Worm (Caenorhabditis elegans): ENCODE measurements around the gene str-14.

ce11 chrV:16410521-16410920 is 44.4 kb downstream of the str-14 start, which contains the start of gene srh-145:
- TF ChIP-seq him-1 (tag; optimal IDR thresholded peaks at IDR 0.05) (no peak), W03F9.2 (tag; optimal IDR thresholded peaks at IDR 0.05) (no peak), dao-5 (tag; optimal IDR thresholded peaks at IDR 0.05) (no peak)

Data from whole organism, L4/young adult.